Worm (Caenorhabditis elegans): Measurements from ENCODE around the gene dod-22.

dod-22 gene

ce11 chrIV:12965074-12965473 is at the start of gene dod-22:
Gene dod-22 (plus strand): TSS chrIV:12965374.
- no peak for TF ChIP-seq ceh-82 (tag; optimal IDR thresholded peaks at IDR 0.05)
- TF ChIP-seq fos-1 (tag; optimal IDR thresholded peaks at IDR 0.05), result peak; percentile 21

ce11 chrIV:12915479-12915878 is 49.7 kb upstream of the dod-22 start, which contains the start of gene srz-15:
Gene srz-15 (plus strand): TSS chrIV:12915779.
- TF ChIP-seq ceh-82 (tag; optimal IDR thresholded peaks at IDR 0.05), result no peak
- TF ChIP-seq nhr-10 (tag; optimal IDR thresholded peaks at IDR 0.05), result no peak
- no peak for TF ChIP-seq nhr-77 (tag; optimal IDR thresholded peaks at IDR 0.05)
- TF ChIP-seq ZK546.5 (tag; optimal IDR thresholded peaks at IDR 0.05), result no peak
- no peak for TF ChIP-seq zag-1 (tag; optimal IDR thresholded peaks at IDR 0.05)
- no peak for TF ChIP-seq mab-5 (tag; optimal IDR thresholded peaks at IDR 0.05)
- no peak for TF ChIP-seq unc-62 (GFP tag; optimal IDR thresholded peaks at IDR 0.05)
- no peak for TF ChIP-seq nhr-12 (tag; optimal IDR thresholded peaks at IDR 0.05)
- no peak for TF ChIP-seq lin-11 (tag; optimal IDR thresholded peaks at IDR 0.05)

- no peak for TF ChIP-seq ZK546.5 (tag; optimal IDR thresholded peaks at IDR 0.05)
- no peak for TF ChIP-seq lin-39 (tag; optimal IDR thresholded peaks at IDR 0.05)
- no peak for TF ChIP-seq sem-4 (tag; optimal IDR thresholded peaks at IDR 0.05)
- no peak for TF ChIP-seq fos-1 (tag; optimal IDR thresholded peaks at IDR 0.05)
- no peak for TF ChIP-seq lin-11 (tag; optimal IDR thresholded peaks at IDR 0.05)
- TF ChIP-seq egl-27 (tag; optimal IDR thresholded peaks at IDR 0.05), result no peak
- TF ChIP-seq Y55F3AM.14 (GFP tag; optimal IDR thresholded peaks at IDR 0.05), result no peak
- no peak for TF ChIP-seq nhr-21 (tag; optimal IDR thresholded peaks at IDR 0.05)
- TF ChIP-seq unc-55 (GFP tag; optimal IDR thresholded peaks at IDR 0.05), result no peak
- TF ChIP-seq crh-2 (tag; optimal IDR thresholded peaks at IDR 0.05), result no peak
- no peak for TF ChIP-seq blmp-1 (tag; optimal IDR thresholded peaks at IDR 0.05; ENCODE audit: insufficient read depth)
- TF ChIP-seq mdl-1 (tag; optimal IDR thresholded peaks at IDR 0.05), result no peak
- no peak for TF ChIP-seq nhr-6 (tag; optimal IDR thresholded peaks at IDR 0.05)
Observed at ce11 chrIV:12918256-12918655, 46.9 kb upstream of the dod-22 start, which contains the start of gene C32H11.3. Gene C32H11.3 (plus strand): TSS chrIV:12918556.

DNA sequence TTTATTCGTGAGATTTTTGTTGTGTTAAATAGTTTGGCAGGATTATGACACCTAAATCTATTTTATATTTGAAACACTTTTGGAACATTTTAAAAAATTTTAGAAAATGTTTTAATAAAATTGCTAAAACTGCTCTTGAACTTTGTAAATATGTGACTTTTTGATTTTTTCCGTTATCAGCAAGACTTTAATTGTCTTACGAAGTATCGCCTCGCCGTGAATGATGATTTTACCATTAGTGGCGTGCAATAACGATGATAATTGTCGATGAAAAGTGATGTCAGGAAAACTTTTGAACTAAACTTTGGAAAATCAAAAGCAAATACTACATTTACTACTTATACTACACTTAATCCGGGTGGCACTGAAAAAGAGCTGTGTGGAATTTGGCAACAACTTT is 44.6 kb upstream of the dod-22 start:
- TF ChIP-seq blmp-1 (tag; optimal IDR thresholded peaks at IDR 0.05; ENCODE audit: insufficient read depth), result no peak
- peak; percentile 78 for TF ChIP-seq sma-9 (GFP tag; optimal IDR thresholded peaks at IDR 0.05)
- TF ChIP-seq sma-9 (tag; optimal IDR thresholded peaks at IDR 0.05), result no peak
- TF ChIP-seq fos-1 (tag; optimal IDR thresholded peaks at IDR 0.05), result peak; percentile 73
- no peak for TF ChIP-seq aly-2 (tag; optimal IDR thresholded peaks at IDR 0.05)
- no peak for TF ChIP-seq lsy-2 (tag; optimal IDR thresholded peaks at IDR 0.05)
- no peak for TF ChIP-seq nhr-129 (tag; optimal IDR thresholded peaks at IDR 0.05)
- TF ChIP-seq nhr-21 (tag; optimal IDR thresholded peaks at IDR 0.05), result no peak
- no peak for TF ChIP-seq sma-3 (GFP tag; optimal IDR thresholded peaks at IDR 0.05)
- no peak for TF ChIP-seq ceh-82 (tag; optimal IDR thresholded peaks at IDR 0.05)
- peak; percentile 45 for TF ChIP-seq skn-1 (tag; optimal IDR thresholded peaks at IDR 0.05)
- no peak for TF ChIP-seq ceh-16 (tag; optimal IDR thresholded peaks at IDR 0.05)

ce11 chrIV:12921027-12921426 is 44.1 kb upstream of the dod-22 start, which contains the start of gene C32H11.4:
Gene C32H11.4 (plus strand): TSS chrIV:12921264.
- TF ChIP-seq sma-3 (GFP tag; optimal IDR thresholded peaks at IDR 0.05), result peak; percentile 68
- TF ChIP-seq skn-1 (tag; optimal IDR thresholded peaks at IDR 0.05), result peak; percentile 57
- TF ChIP-seq lin-39 (tag; optimal IDR thresholded peaks at IDR 0.05), result no peak
- peak; percentile 96 for TF ChIP-seq sma-9 (GFP tag; optimal IDR thresholded peaks at IDR 0.05)
- TF ChIP-seq sma-9 (tag; optimal IDR thresholded peaks at IDR 0.05), result no peak
- peak; percentile 79 for TF ChIP-seq fos-1 (tag; optimal IDR thresholded peaks at IDR 0.05)
- TF ChIP-seq elt-3 (tag; optimal IDR thresholded peaks at IDR 0.05), result no peak
- no peak for TF ChIP-seq lsy-2 (tag; optimal IDR thresholded peaks at IDR 0.05)

ce11 chrIV:12924332-12924731 is 40.8 kb upstream of the dod-22 start, which contains the start of gene srlf-4:
Gene srlf-4 (minus strand): TSS chrIV:12924432.
- TF ChIP-seq nhr-25 (tag; optimal IDR thresholded peaks at IDR 0.05) (no peak), mbf-1 (tag; optimal IDR thresholded peaks at IDR 0.05) (no peak), mab-5 (tag; optimal IDR thresholded peaks at IDR 0.05) (no peak), F13H6.1 (tag; optimal IDR thresholded peaks at IDR 0.05) (no peak), nhr-6 (tag; optimal IDR thresholded peaks at IDR 0.05) (no peak), nhr-11 (tag; optimal IDR thresholded peaks at IDR 0.05) (no peak), elt-1 (tag; optimal IDR thresholded peaks at IDR 0.05) (no peak), nhr-129 (tag; optimal IDR thresholded peaks at IDR 0.05) (no peak), C34F6.9 (tag; optimal IDR thresholded peaks at IDR 0.05) (no peak), aly-2 (tag; optimal IDR thresholded peaks at IDR 0.05) (no peak), unc-55 (GFP tag; optimal IDR thresholded peaks at IDR 0.05) (no peak), nhr-77 (tag; optimal IDR thresholded peaks at IDR 0.05) (no peak), crh-2 (tag; optimal IDR thresholded peaks at IDR 0.05) (no peak), egl-27 (tag; optimal IDR thresholded peaks at IDR 0.05) (no peak), elt-3 (tag; optimal IDR thresholded peaks at IDR 0.05) (no peak)
